Fruit fly (Drosophila melanogaster) whole organism, pupa: ENCODE measurements around the gene CG5618.

Source experiments
- CG10348 ChIP-seq: fragments of 200-800 bp; sonication (Bioruptor generic); IDR thresholded peaks from 2 replicates; pipeline ENCODE4 v1.3.6; 2022; ENCODE audit warnings: missing biosample characterization, missing genetic modification characterization
- CG13204 ChIP-seq: fragments of 200-800 bp; sonication (Bioruptor generic); optimal IDR thresholded peaks from 2 replicates; lab custom pipeline; 2018; ENCODE audit warnings: missing biosample characterization, mild to moderate bottlenecking, missing genetic modification characterization, moderate library complexity
- CG14655 ChIP-seq: fragments of 200-800 bp; sonication (Bioruptor generic); optimal IDR thresholded peaks from 3 replicates; lab custom pipeline; 2017; ENCODE audit warnings: mild to moderate bottlenecking, missing biosample characterization, missing genetic modification reagents, missing genetic modification characterization
- CG15710 ChIP-seq: fragments of 200-800 bp; sonication (Bioruptor generic); optimal IDR thresholded peaks from 2 replicates; lab custom pipeline; 2018; ENCODE audit warnings: missing biosample characterization, mild to moderate bottlenecking, missing genetic modification characterization, moderate library complexity
- CG34367 ChIP-seq: fragments of 200-800 bp; sonication (Bioruptor generic); optimal IDR thresholded peaks from 2 replicates; lab custom pipeline; 2018; ENCODE audit warnings: missing biosample characterization, mild to moderate bottlenecking, missing genetic modification characterization
- CG8301 ChIP-seq: fragments of 200-800 bp; sonication (Bioruptor generic); optimal IDR thresholded peaks from 2 replicates; lab custom pipeline; 2018; ENCODE audit warnings: missing biosample characterization, mild to moderate bottlenecking, missing genetic modification characterization
- Snoo ChIP-seq: fragments of 200-800 bp; sonication (Bioruptor generic); optimal IDR thresholded peaks from 3 replicates; lab custom pipeline; 2017; ENCODE audit warnings: missing biosample characterization, mild to moderate bottlenecking, missing genetic modification characterization, inconsistent platforms
- fd96Ca ChIP-seq: fragments of 200-800 bp; sonication (Bioruptor generic); IDR thresholded peaks from 3 replicates; pipeline ENCODE4 v1.3.6; 2022; ENCODE audit warnings: missing biosample characterization, missing genetic modification characterization
- rn ChIP-seq: fragments of 200-800 bp; sonication (Bioruptor generic); IDR thresholded peaks from 2 replicates; pipeline ENCODE4 v1.3.6; 2022; ENCODE audit warnings: missing biosample characterization, missing genetic modification characterization

- TF ChIP-seq CG14655 (GFP tag; lab: Kevin White, UChicago) (no peak), CG34367 (no peak), CG10348 (no peak), fd96Ca (GFP tag; lab: Robert Waterston, UW) (no peak), CG8301 (no peak), CG13204 (GFP tag; lab: Kevin White, UChicago) (no peak), rn (no peak), CG15710 (tag; lab: Kevin White, UChicago) (no peak), Snoo (tag; lab: Kevin White, UChicago) (no peak)
Measured at dm6 chr3L:20309354-20309753, 43.9 kb upstream of the CG5618 start, which contains the start of gene polo.
